Fruit fly (Drosophila melanogaster): ENCODE measurements around the gene CG14518.
A peak's percentile ranks its signal among the peaks of the same experiment; 100 is the strongest.

DNA sequence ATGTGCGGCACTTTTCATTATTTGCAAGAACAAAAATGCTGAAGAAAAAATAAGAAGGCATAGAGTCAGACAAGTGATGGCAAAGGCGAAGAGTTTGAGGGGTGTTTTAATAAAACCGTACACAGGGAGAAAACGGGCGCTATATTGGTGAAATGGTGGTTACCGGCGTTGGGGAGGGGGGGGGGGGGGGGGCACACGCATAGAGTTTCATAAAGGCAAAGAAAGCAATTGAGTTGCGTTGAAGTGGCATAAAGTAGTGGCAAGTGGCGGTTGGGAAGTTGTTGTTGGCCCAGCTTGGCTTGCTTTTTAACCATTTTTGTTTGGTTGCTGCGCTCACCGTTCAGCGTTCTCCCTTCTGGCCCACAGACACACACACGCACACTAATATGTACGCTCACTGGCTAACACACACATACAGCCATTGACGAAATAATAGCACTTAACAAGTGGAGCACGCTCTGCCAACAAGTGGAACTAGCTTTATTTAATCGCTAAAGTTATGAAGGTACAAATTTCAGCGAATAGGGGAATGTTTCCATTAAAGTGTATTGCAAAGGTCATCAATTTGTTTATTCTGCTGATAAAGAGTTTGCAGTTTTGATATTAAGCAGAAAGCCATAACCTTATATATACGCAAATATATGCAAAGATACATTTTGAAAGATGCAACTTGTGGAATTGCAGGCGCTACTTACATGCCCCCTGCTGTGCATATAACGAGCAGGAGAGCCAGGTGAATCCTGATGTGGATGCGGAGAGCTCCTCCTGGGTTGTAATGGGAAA lies 37.0 kb upstream of the CG14518 start:
- no peak for TF ChIP-seq ATbp (GFP tag; optimal IDR thresholded peaks at IDR 0.05)
- no peak for TF ChIP-seq mirr (GFP tag; optimal IDR thresholded peaks at IDR 0.05)
- peak; percentile 57 for TF ChIP-seq Hr39 (optimal IDR thresholded peaks at IDR 0.05)
- no peak for TF ChIP-seq CG12219 (GFP tag; optimal IDR thresholded peaks at IDR 0.05)

Measured in whole organism, embryonic.